Worm (Caenorhabditis elegans): ENCODE data around the gene ZK637.12.

ZK637.12 gene

DNA sequence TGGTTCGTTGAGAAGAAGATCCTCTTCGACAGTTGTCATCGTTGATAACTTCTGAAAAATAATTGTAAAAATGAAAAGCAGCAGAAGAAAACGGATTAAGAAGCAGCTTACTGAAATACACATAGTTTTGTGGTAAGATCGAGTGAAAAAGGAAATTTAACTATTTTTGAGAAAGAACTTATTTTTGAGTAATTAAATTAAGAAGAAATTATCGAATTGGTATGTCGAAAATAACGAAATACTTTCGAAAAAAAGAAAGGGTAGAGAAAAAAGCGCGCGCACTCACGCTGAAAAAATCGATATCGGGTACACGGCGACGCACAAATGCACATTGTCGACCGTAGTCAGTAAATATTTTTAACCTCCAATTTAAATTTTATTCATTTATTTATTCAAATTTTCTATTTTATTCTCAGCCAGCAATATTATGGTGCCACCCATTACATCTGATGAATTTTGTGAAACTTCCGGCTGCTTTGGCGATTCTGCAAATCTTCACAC lies 32.2 kb downstream of the ZK637.12 start, which contains the start of the genes ZK643.5 and ZK643.2 (continued):
- TF ChIP-seq lin-39 (tag; optimal IDR thresholded peaks at IDR 0.05) (no peak), ama-1 (optimal IDR thresholded peaks at IDR 0.05) (no peak), ces-1 (GFP tag; optimal IDR thresholded peaks at IDR 0.05) (no peak), egl-27 (tag; optimal IDR thresholded peaks at IDR 0.05) (no peak), nhr-90 (tag; optimal IDR thresholded peaks at IDR 0.05; ENCODE audit: poor library complexity) (peak; percentile 47), sup-37 (GFP tag; optimal IDR thresholded peaks at IDR 0.05) (no peak), zip-4 (GFP tag; optimal IDR thresholded peaks at IDR 0.05) (no peak), aha-1 (tag; optimal IDR thresholded peaks at IDR 0.05) (no peak), mdl-1 (tag; optimal IDR thresholded peaks at IDR 0.05) (peak in 1 of 2 experiments; percentile 67), nhr-76 (tag; optimal IDR thresholded peaks at IDR 0.05) (no peak), swsn-7 (tag; optimal IDR thresholded peaks at IDR 0.05) (peak; percentile 74), nhr-11 (tag; optimal IDR thresholded peaks at IDR 0.05) (no peak), efl-3 (GFP tag; optimal IDR thresholded peaks at IDR 0.05) (no peak), ztf-4 (tag; optimal IDR thresholded peaks at IDR 0.05) (peak; percentile 11), nhr-28 (tag; optimal IDR thresholded peaks at IDR 0.05) (no peak), Y116A8C.19 (tag; optimal IDR thresholded peaks at IDR 0.05; ENCODE audit: borderline replicate concordance) (no peak), sox-4 (tag; optimal IDR thresholded peaks at IDR 0.05) (no peak), fkh-4 (tag; optimal IDR thresholded peaks at IDR 0.05; ENCODE audit: borderline replicate concordance) (no peak), nhr-71 (tag; optimal IDR thresholded peaks at IDR 0.05) (peak; percentile 80), lin-15B (tag; optimal IDR thresholded peaks at IDR 0.05) (peak; percentile 37), nhr-85 (tag) (peak; percentile 45), ceh-90 (tag; optimal IDR thresholded peaks at IDR 0.05) (no peak), lsy-2 (tag; optimal IDR thresholded peaks at IDR 0.05) (peak; percentile 92 to 98), vab-15 (tag; optimal IDR thresholded peaks at IDR 0.05) (no peak), C16A3.4 (tag; optimal IDR thresholded peaks at IDR 0.05) (peak; percentile 66), grh-1 (GFP tag; IDR thresholded peaks at IDR 0.05) (no peak), ceh-8 (GFP tag; optimal IDR thresholded peaks at IDR 0.05) (no peak), pax-3 (tag; optimal IDR thresholded peaks at IDR 0.05) (no peak), hlh-4 (tag; optimal IDR thresholded peaks at IDR 0.05) (no peak), ceh-82 (tag; optimal IDR thresholded peaks at IDR 0.05) (peak; percentile 26 to 72 (median 38)), nhr-84 (tag; optimal IDR thresholded peaks at IDR 0.05) (no peak), nhr-77 (tag; optimal IDR thresholded peaks at IDR 0.05) (no peak), ets-5 (GFP tag; IDR thresholded peaks at IDR 0.05) (no peak), nhr-47 (tag; optimal IDR thresholded peaks at IDR 0.05) (peak; percentile 76), aly-2 (tag; optimal IDR thresholded peaks at IDR 0.05) (no peak), efl-1 (optimal IDR thresholded peaks at IDR 0.05) (peak; percentile 57 to 79), efl-1 (GFP tag; optimal IDR thresholded peaks at IDR 0.05 in 1 of 2) (peak; percentile 82 to 96), skn-1 (tag; optimal IDR thresholded peaks at IDR 0.05) (peak; percentile 71), pag-3 (tag; optimal IDR thresholded peaks at IDR 0.05; ENCODE audit: borderline replicate concordance, insufficient read depth) (no peak), egl-13 (tag; optimal IDR thresholded peaks at IDR 0.05) (peak; percentile 65), irx-1 (tag; optimal IDR thresholded peaks at IDR 0.05) (peak; percentile 8), lin-14 (GFP tag; optimal IDR thresholded peaks at IDR 0.05) (peak; percentile 70), lir-3 (tag; optimal IDR thresholded peaks at IDR 0.05; ENCODE audit: poor library complexity) (peak; percentile 68), blmp-1 (tag; optimal IDR thresholded peaks at IDR 0.05) (peak; percentile 70), mef-2 (tag; optimal IDR thresholded peaks at IDR 0.05) (no peak), hlh-17 (GFP tag; optimal IDR thresholded peaks at IDR 0.05; ENCODE audit: borderline replicate concordance) (no peak), unc-130 (tag; optimal IDR thresholded peaks at IDR 0.05) (peak; percentile 26), unc-62 (GFP tag; optimal IDR thresholded peaks at IDR 0.05) (no peak), fkh-10 (GFP tag; optimal IDR thresholded peaks at IDR 0.05) (no peak), ztf-11 (tag; optimal IDR thresholded peaks at IDR 0.05) (peak in 1 of 2 experiments; percentile 7), nhr-20 (tag; optimal IDR thresholded peaks at IDR 0.05) (peak; percentile 74), hpl-2 (GFP tag; optimal IDR thresholded peaks at IDR 0.05) (no peak), zag-1 (tag; optimal IDR thresholded peaks at IDR 0.05) (no peak)

Data from whole organism, L1 larva.